Worm (Caenorhabditis elegans) whole organism, mixed stage, embryonic: Measurements from ENCODE around the gene C18H9.6.

Source experiments
- M03D4.4 ChIP-seq: sonication (generic microtip); optimal IDR thresholded peaks from 2 replicates; lab custom pipeline; 2017; ENCODE audit warnings: mild to moderate bottlenecking, missing genetic modification characterization, missing compliant biosample characterization
- bed-3 ChIP-seq: fragments of 200-800 bp; sonication (Bioruptor generic); optimal IDR thresholded peaks from 3 replicates; lab custom pipeline; 2018; ENCODE audit warnings: mild to moderate bottlenecking, missing genetic modification characterization, moderate library complexity, missing compliant biosample characterization
- blmp-1 ChIP-seq: fragments of 150-350 bp; optimal IDR thresholded peaks from 2 replicates; lab custom pipeline; 2014; ENCODE audit warnings: missing biosample characterization, missing genetic modification characterization
- ceh-39 ChIP-seq: fragments of 150-350 bp; optimal IDR thresholded peaks from 2 replicates; lab custom pipeline; 2014; ENCODE audit warnings: missing biosample characterization, missing genetic modification characterization
- ceh-43 ChIP-seq: fragments of 200-800 bp; sonication (Bioruptor generic); optimal IDR thresholded peaks from 2 replicates; lab custom pipeline; 2018; ENCODE audit warnings: mild to moderate bottlenecking, missing genetic modification characterization, moderate library complexity, missing compliant biosample characterization
- ceh-83 ChIP-seq: fragments of 200-800 bp; sonication (Bioruptor generic); optimal IDR thresholded peaks from 2 replicates; lab custom pipeline; 2018; ENCODE audit warnings: mild to moderate bottlenecking, missing genetic modification characterization, missing compliant biosample characterization
- ces-1 ChIP-seq: fragments of 150-350 bp; optimal IDR thresholded peaks from 2 replicates; lab custom pipeline; 2014; ENCODE audit warnings: missing biosample characterization, missing genetic modification reagents, missing genetic modification characterization
- cnd-1 ChIP-seq: fragments of 200-800 bp; sonication (Bioruptor generic); optimal IDR thresholded peaks from 2 replicates; lab custom pipeline; 2018; ENCODE audit warnings: mild to moderate bottlenecking, missing genetic modification characterization, missing compliant biosample characterization
- drap-1 ChIP-seq: fragments of 200-800 bp; sonication (Bioruptor generic); optimal IDR thresholded peaks from 3 replicates; lab custom pipeline; 2018; ENCODE audit warnings: mild to moderate bottlenecking, missing genetic modification characterization, missing compliant biosample characterization
- elt-1 ChIP-seq: sonication (generic microtip); optimal IDR thresholded peaks from 2 replicates; lab custom pipeline; 2017; ENCODE audit warnings: missing genetic modification characterization, mild to moderate bottlenecking, missing compliant biosample characterization, antibody characterized with exemption, moderate library complexity, borderline replicate concordance; ENCODE audit not compliant: insufficient read depth
- elt-3 ChIP-seq: fragments of 150-350 bp; optimal IDR thresholded peaks from 2 replicates; lab custom pipeline; 2014; ENCODE audit warnings: missing biosample characterization, missing genetic modification characterization
- flh-1 ChIP-seq: fragments of 200-800 bp; sonication (Bioruptor generic); optimal IDR thresholded peaks from 2 replicates; lab custom pipeline; 2018; ENCODE audit warnings: mild to moderate bottlenecking, missing genetic modification characterization, moderate library complexity, missing compliant biosample characterization
- ham-2 ChIP-seq: fragments of 200-800 bp; sonication (Bioruptor generic); optimal IDR thresholded peaks from 2 replicates; lab custom pipeline; 2018; ENCODE audit warnings: mild to moderate bottlenecking, missing genetic modification characterization, missing compliant biosample characterization
- hlh-1 ChIP-seq: fragments of 150-350 bp; optimal IDR thresholded peaks from 2 replicates; lab custom pipeline; 2014; ENCODE audit warnings: missing biosample characterization, missing genetic modification reagents, missing genetic modification characterization
- lin-13 ChIP-seq: fragments of 150-350 bp; optimal IDR thresholded peaks from 2 replicates; lab custom pipeline; 2014; ENCODE audit warnings: missing biosample characterization, missing genetic modification characterization
- lin-32 ChIP-seq: fragments of 200-800 bp; sonication (Bioruptor generic); optimal IDR thresholded peaks from 2 replicates; lab custom pipeline; 2018; ENCODE audit warnings: mild to moderate bottlenecking, missing genetic modification characterization, missing compliant biosample characterization
- lsy-2 ChIP-seq: fragments of 150-350 bp; optimal IDR thresholded peaks from 2 replicates; lab custom pipeline; 2014; ENCODE audit warnings: missing biosample characterization, missing genetic modification characterization
- mab-5 ChIP-seq: fragments of 150-350 bp; optimal IDR thresholded peaks from 2 replicates; lab custom pipeline; 2014; ENCODE audit warnings: missing biosample characterization, missing genetic modification characterization
- mep-1 ChIP-seq: fragments of 150-350 bp; optimal IDR thresholded peaks from 2 replicates; lab custom pipeline; 2017; ENCODE audit warnings: missing biosample characterization, missing genetic modification reagents, missing genetic modification characterization, inconsistent platforms
- mls-2 ChIP-seq: sonication (generic microtip); optimal IDR thresholded peaks from 2 replicates; lab custom pipeline; 2016; ENCODE audit warnings: mild to moderate bottlenecking, missing genetic modification characterization, moderate library complexity, missing compliant biosample characterization
- nhr-12 ChIP-seq: fragments of 150-350 bp; optimal IDR thresholded peaks from 2 replicates; lab custom pipeline; 2014; ENCODE audit warnings: missing biosample characterization, missing genetic modification characterization
- nhr-2 ChIP-seq: fragments of 150-350 bp; optimal IDR thresholded peaks from 2 replicates; lab custom pipeline; 2014; ENCODE audit warnings: missing biosample characterization, missing genetic modification characterization
- nhr-237 ChIP-seq: fragments of 150-350 bp; optimal IDR thresholded peaks from 2 replicates; lab custom pipeline; 2014; ENCODE audit warnings: missing biosample characterization, missing genetic modification characterization
- nhr-28 ChIP-seq: fragments of 150-350 bp; optimal IDR thresholded peaks from 2 replicates; lab custom pipeline; 2014; ENCODE audit warnings: missing biosample characterization, missing genetic modification characterization
- nhr-76 ChIP-seq: sonication (generic microtip); optimal IDR thresholded peaks from 2 replicates; lab custom pipeline; 2017; ENCODE audit warnings: missing biosample characterization, missing genetic modification characterization
- pha-4 ChIP-seq: fragments of 150-350 bp; optimal IDR thresholded peaks from 2 replicates; lab custom pipeline; 2018; ENCODE audit warnings: missing biosample characterization, missing genetic modification reagents, missing genetic modification characterization
- sem-2 ChIP-seq: fragments of 200-800 bp; sonication (Bioruptor generic); optimal IDR thresholded peaks from 2 replicates; lab custom pipeline; 2018; ENCODE audit warnings: mild to moderate bottlenecking, missing genetic modification characterization, missing compliant biosample characterization
- snpc-4 ChIP-seq: fragments of 150-350 bp; optimal IDR thresholded peaks from 2 replicates; lab custom pipeline; 2014; ENCODE audit warnings: missing biosample characterization, missing genetic modification characterization
- sptf-1 ChIP-seq: sonication (generic microtip); optimal IDR thresholded peaks from 2 replicates; lab custom pipeline; 2017; ENCODE audit warnings: mild to moderate bottlenecking, missing genetic modification characterization, moderate library complexity, missing compliant biosample characterization
- tbx-8 ChIP-seq: fragments of 200-800 bp; sonication (Bioruptor generic); optimal IDR thresholded peaks from 2 replicates; lab custom pipeline; 2018; ENCODE audit warnings: mild to moderate bottlenecking, missing genetic modification characterization, moderate library complexity, missing compliant biosample characterization
- unc-120 ChIP-seq: sonication (generic microtip); optimal IDR thresholded peaks from 2 replicates; lab custom pipeline; 2017; ENCODE audit warnings: missing genetic modification characterization, missing compliant biosample characterization; ENCODE audit not compliant: poor library complexity, severe bottlenecking
- unc-39 ChIP-seq: fragments of 150-350 bp; optimal IDR thresholded peaks from 2 replicates; lab custom pipeline; 2014; ENCODE audit warnings: missing biosample characterization, missing genetic modification characterization
- unc-62 ChIP-seq: fragments of 150-350 bp; optimal IDR thresholded peaks from 2 replicates; lab custom pipeline; 2014; ENCODE audit warnings: missing biosample characterization, missing genetic modification reagents, missing genetic modification characterization
- zip-8 ChIP-seq: fragments of 150-350 bp; optimal IDR thresholded peaks from 2 replicates; lab custom pipeline; 2014; ENCODE audit warnings: missing biosample characterization, missing genetic modification characterization
- ztf-11 ChIP-seq: fragments of 150-350 bp; optimal IDR thresholded peaks from 2 replicates; lab custom pipeline; 2014; ENCODE audit warnings: missing biosample characterization, missing genetic modification characterization

The C18H9.6 gene

ce11 chrII:6729331-6729730, 27.9 kb upstream of the C18H9.6 start, which contains the start of gene T14B4.8:
Gene T14B4.8, minus strand, starts transcription at chrII:6729390.
- TF ChIP-seq drap-1 (GFP tag; lab: Kevin White, UChicago) (no peak), unc-62 (GFP tag; lab: Kevin White, UChicago) (peak; percentile 31), sptf-1 (tag; lab: Kevin White, UChicago) (peak; percentile 22), ceh-43 (GFP tag; lab: Kevin White, UChicago) (no peak), ces-1 (GFP tag; lab: Kevin White, UChicago) (peak; percentile 77), unc-120 (peak; percentile 24), mep-1 (peak; percentile 2)

- peak; percentile 11 for TF ChIP-seq ces-1 (GFP tag; lab: Kevin White, UChicago)
- TF ChIP-seq ztf-11 (tag; lab: Kevin White, UChicago), result no peak
- peak; percentile 61 for TF ChIP-seq unc-62 (GFP tag; lab: Kevin White, UChicago)
These were observed 25.4 kb upstream of the C18H9.6 start for ce11 chrII:6726814-6727213.

ce11 chrII:6721581-6721980, 20.2 kb upstream of the C18H9.6 start:
- TF ChIP-seq lin-13 (tag; lab: Kevin White, UChicago) (no peak), ceh-43 (GFP tag; lab: Kevin White, UChicago) (no peak), nhr-2 (tag; lab: Kevin White, UChicago) (no peak), elt-1 (tag; lab: Kevin White, UChicago) (no peak), blmp-1 (tag; lab: Kevin White, UChicago) (no peak), snpc-4 (no peak), flh-1 (GFP tag; lab: Kevin White, UChicago) (no peak), ham-2 (no peak), lin-32 (GFP tag; lab: Kevin White, UChicago) (no peak), ces-1 (GFP tag; lab: Kevin White, UChicago) (no peak), cnd-1 (tag; lab: Kevin White, UChicago) (no peak), nhr-28 (tag; lab: Kevin White, UChicago) (no peak), tbx-8 (GFP tag; lab: Kevin White, UChicago) (no peak), mep-1 (peak; percentile 5), drap-1 (GFP tag; lab: Kevin White, UChicago) (peak; percentile 30), nhr-12 (tag; lab: Kevin White, UChicago) (no peak), unc-62 (GFP tag; lab: Kevin White, UChicago) (no peak), unc-120 (peak; percentile 41), nhr-237 (tag; lab: Kevin White, UChicago) (no peak), pha-4 (tag; lab: Kevin White, UChicago) (no peak), unc-39 (tag; lab: Kevin White, UChicago) (peak; percentile 48), hlh-1 (no peak), elt-3 (no peak), sptf-1 (tag; lab: Kevin White, UChicago) (peak; percentile 42), nhr-76 (tag; lab: Kevin White, UChicago) (no peak), bed-3 (GFP tag; lab: Kevin White, UChicago) (peak; percentile 34), lsy-2 (tag; lab: Kevin White, UChicago) (no peak), mab-5 (tag; lab: Kevin White, UChicago) (no peak), sem-2 (no peak), M03D4.4 (tag; lab: Kevin White, UChicago) (peak; percentile 52), ceh-39 (tag; lab: Kevin White, UChicago) (no peak), ztf-11 (tag; lab: Kevin White, UChicago) (no peak), ceh-83 (no peak), mls-2 (tag; lab: Kevin White, UChicago) (no peak), zip-8 (tag; lab: Kevin White, UChicago) (no peak)

- TF ChIP-seq mep-1, result no peak
- no peak for TF ChIP-seq elt-3
- TF ChIP-seq ceh-39 (tag; lab: Kevin White, UChicago), result no peak
- TF ChIP-seq lin-32 (GFP tag; lab: Kevin White, UChicago), result no peak
- no peak for TF ChIP-seq ztf-11 (tag; lab: Kevin White, UChicago)
- no peak for TF ChIP-seq nhr-28 (tag; lab: Kevin White, UChicago)
- no peak for TF ChIP-seq zip-8 (tag; lab: Kevin White, UChicago)
- no peak for TF ChIP-seq ceh-43 (GFP tag; lab: Kevin White, UChicago)
- TF ChIP-seq unc-39 (tag; lab: Kevin White, UChicago), result no peak
- TF ChIP-seq blmp-1 (tag; lab: Kevin White, UChicago), result no peak
- TF ChIP-seq bed-3 (GFP tag; lab: Kevin White, UChicago), result no peak
- no peak for TF ChIP-seq sptf-1 (tag; lab: Kevin White, UChicago)
- no peak for TF ChIP-seq ham-2
- no peak for TF ChIP-seq nhr-237 (tag; lab: Kevin White, UChicago)
These were observed 16.8 kb upstream of the C18H9.6 start, which contains the start of gene tsp-10 for ce11 chrII:6718221-6718620. Gene tsp-10, plus strand, starts transcription at chrII:6718586.
